Fruit fly (Drosophila melanogaster) whole organism, embryonic: ENCODE measurements around the gene CG34310.

Experiments used
- Ada2b ChIP-seq: fragments of 200-800 bp; sonication (Bioruptor generic); IDR thresholded peaks from 2 replicates; pipeline ENCODE4 v1.3.6; 2022; ENCODE audit warnings: missing biosample characterization, missing genetic modification characterization
- Atf-2 ChIP-seq: fragments of 200-800 bp; sonication (Bioruptor generic); optimal IDR thresholded peaks from 2 replicates; lab custom pipeline; 2016; ENCODE audit warnings: missing biosample characterization, missing genetic modification characterization
- Atf6 ChIP-seq: fragments of 200-800 bp; sonication (Bioruptor generic); IDR thresholded peaks from 2 replicates; pipeline ENCODE4 v1.3.6; 2022; ENCODE audit warnings: missing biosample characterization, missing genetic modification characterization
- CG10321 ChIP-seq: fragments of 200-800 bp; sonication (Bioruptor generic); IDR thresholded peaks from 2 replicates; pipeline ENCODE4 v1.3.6; 2022; ENCODE audit warnings: missing biosample characterization, missing genetic modification characterization
- CG10565 ChIP-seq: fragments of 200-800 bp; sonication (Bioruptor generic); optimal IDR thresholded peaks from 3 replicates; lab custom pipeline; 2016; ENCODE audit warnings: missing biosample characterization, mild to moderate bottlenecking, missing genetic modification characterization
- CG12659 ChIP-seq: fragments of 200-800 bp; sonication (Bioruptor generic); optimal IDR thresholded peaks from 3 replicates; lab custom pipeline; 2017; ENCODE audit warnings: mild to moderate bottlenecking, missing biosample characterization, missing genetic modification reagents, missing genetic modification characterization
- CG15011 ChIP-seq: fragments of 200-800 bp; sonication (Bioruptor generic); optimal IDR thresholded peaks from 3 replicates; lab custom pipeline; 2018; ENCODE audit warnings: missing biosample characterization, mild to moderate bottlenecking, missing genetic modification characterization
- CG15269 ChIP-seq: fragments of 200-800 bp; sonication (Bioruptor generic); optimal IDR thresholded peaks from 2 replicates; lab custom pipeline; 2018; ENCODE audit warnings: missing biosample characterization, mild to moderate bottlenecking, missing genetic modification characterization, moderate library complexity
- CG1602 ChIP-seq: fragments of 200-800 bp; sonication (Bioruptor generic); optimal IDR thresholded peaks from 3 replicates; lab custom pipeline; 2016; ENCODE audit warnings: missing biosample characterization, missing genetic modification characterization
- CG17612 ChIP-seq: fragments of 200-800 bp; sonication (Bioruptor generic); IDR thresholded peaks from 2 replicates; pipeline ENCODE4 v1.3.6; 2022; ENCODE audit warnings: missing biosample characterization, missing genetic modification characterization
- CG2202 ChIP-seq: fragments of 200-800 bp; sonication (Bioruptor generic); optimal IDR thresholded peaks from 2 replicates; lab custom pipeline; 2018; ENCODE audit warnings: missing biosample characterization, mild to moderate bottlenecking, missing genetic modification characterization
- CG2875 ChIP-seq: fragments of 200-800 bp; sonication (Bioruptor generic); optimal IDR thresholded peaks from 2 replicates; lab custom pipeline; 2017; ENCODE audit warnings: missing biosample characterization, mild to moderate bottlenecking, missing genetic modification characterization, missing genetic modification reagents
- CG32767 ChIP-seq: fragments of 200-800 bp; sonication (Bioruptor generic); IDR thresholded peaks from 2 replicates; pipeline ENCODE4 v1.3.6; 2022; ENCODE audit warnings: missing biosample characterization, missing genetic modification characterization
- CG3281 ChIP-seq: fragments of 200-800 bp; sonication (Bioruptor generic); optimal IDR thresholded peaks from 3 replicates; lab custom pipeline; 2017; ENCODE audit warnings: missing biosample characterization, mild to moderate bottlenecking, missing genetic modification characterization
- CG4424 ChIP-seq: fragments of 200-800 bp; sonication (Bioruptor generic); optimal IDR thresholded peaks from 3 replicates; lab custom pipeline; 2016; ENCODE audit warnings: missing biosample characterization, missing genetic modification characterization
- CG6854 ChIP-seq: fragments of 200-800 bp; sonication (Bioruptor generic); optimal IDR thresholded peaks from 3 replicates; lab custom pipeline; 2017; ENCODE audit warnings: missing biosample characterization, mild to moderate bottlenecking, missing genetic modification characterization
- CG7963 ChIP-seq: fragments of 200-800 bp; sonication (Bioruptor generic); IDR thresholded peaks from 3 replicates; pipeline ENCODE4 v1.3.6; 2022; ENCODE audit warnings: missing biosample characterization, missing genetic modification characterization; ENCODE audit not compliant: partially characterized antibody
- CG8359 ChIP-seq: fragments of 200-800 bp; sonication (Bioruptor generic); optimal IDR thresholded peaks from 2 replicates; lab custom pipeline; 2017; ENCODE audit warnings: missing biosample characterization, mild to moderate bottlenecking, missing genetic modification characterization, borderline replicate concordance
- CG8944 ChIP-seq: fragments of 200-800 bp; sonication (Bioruptor generic); optimal IDR thresholded peaks from 3 replicates; lab custom pipeline; 2016; ENCODE audit warnings: missing biosample characterization, missing genetic modification characterization
- CG9727 ChIP-seq: fragments of 200-800 bp; sonication (Bioruptor generic); optimal IDR thresholded peaks from 3 replicates; lab custom pipeline; 2017; ENCODE audit warnings: missing biosample characterization, mild to moderate bottlenecking, missing genetic modification characterization
- D19A ChIP-seq: fragments of 200-800 bp; optimal IDR thresholded peaks from 3 replicates; lab custom pipeline; 2019; ENCODE audit warnings: missing biosample characterization, mild to moderate bottlenecking, missing genetic modification characterization, moderate library complexity
- D19B ChIP-seq: fragments of 200-800 bp; sonication (Bioruptor generic); optimal IDR thresholded peaks from 2 replicates; lab custom pipeline; 2017; ENCODE audit warnings: missing biosample characterization, mild to moderate bottlenecking, missing genetic modification characterization
- Dad ChIP-seq: fragments of 200-800 bp; sonication (Bioruptor generic); optimal IDR thresholded peaks from 3 replicates; lab custom pipeline; 2016; ENCODE audit warnings: missing biosample characterization, missing genetic modification characterization
- Fer2 ChIP-seq: fragments of 200-800 bp; sonication (Bioruptor generic); optimal IDR thresholded peaks from 2 replicates; lab custom pipeline; 2018; ENCODE audit warnings: missing biosample characterization, mild to moderate bottlenecking, missing genetic modification characterization, moderate library complexity
- GATAe ChIP-seq: fragments of 200-800 bp; sonication (Bioruptor generic); conservative IDR thresholded peaks from 2 replicates; pipeline ENCODE4 v1.3.6; 2022; ENCODE audit warnings: missing biosample characterization, missing genetic modification characterization
- Gug ChIP-seq: fragments of 200-800 bp; sonication (Bioruptor generic); IDR thresholded peaks from 4 replicates; pipeline ENCODE4 v1.3.6; 2022; ENCODE audit warnings: missing biosample characterization, missing genetic modification characterization
- H2.0 ChIP-seq: fragments of 200-800 bp; sonication (Bioruptor generic); IDR thresholded peaks from 2 replicates; pipeline ENCODE4 v1.3.6; 2022; ENCODE audit warnings: missing biosample characterization, missing genetic modification characterization
- Lhr ChIP-seq: fragments of 200-800 bp; sonication (Bioruptor generic); optimal IDR thresholded peaks from 3 replicates; lab custom pipeline; 2017; ENCODE audit warnings: mild to moderate bottlenecking, missing biosample characterization, missing genetic modification reagents, missing genetic modification characterization
- Taf1 ChIP-seq: fragments of 200-800 bp; sonication (Bioruptor generic); IDR thresholded peaks from 2 replicates; pipeline ENCODE4 v1.3.6; 2022; ENCODE audit warnings: missing biosample characterization, missing genetic modification characterization
- abd-A ChIP-seq: fragments of 200-800 bp; sonication (Bioruptor generic); optimal IDR thresholded peaks from 3 replicates; lab custom pipeline; 2019; ENCODE audit warnings: missing biosample characterization, mild to moderate bottlenecking, missing genetic modification characterization, moderate library complexity
- az2 ChIP-seq: fragments of 200-800 bp; sonication (Bioruptor generic); optimal IDR thresholded peaks from 3 replicates; lab custom pipeline; 2016; ENCODE audit warnings: missing biosample characterization, missing genetic modification characterization
- caup ChIP-seq: fragments of 200-800 bp; sonication (Bioruptor generic); optimal IDR thresholded peaks from 3 replicates; lab custom pipeline; 2017; ENCODE audit warnings: missing biosample characterization, mild to moderate bottlenecking, missing genetic modification characterization, moderate library complexity; ENCODE audit not compliant: severe bottlenecking
- dm ChIP-seq: fragments of 200-800 bp; sonication (Bioruptor generic); optimal IDR thresholded peaks from 3 replicates; lab custom pipeline; 2016; ENCODE audit warnings: missing biosample characterization, missing genetic modification characterization
- gce ChIP-seq: fragments of 200-800 bp; sonication (Bioruptor generic); IDR thresholded peaks from 3 replicates; pipeline ENCODE4 v1.3.6; 2022; ENCODE audit warnings: missing biosample characterization, missing genetic modification characterization
- ham ChIP-seq: fragments of 200-800 bp; sonication (Bioruptor generic); IDR thresholded peaks from 2 replicates; pipeline ENCODE4 v1.3.6; 2022; ENCODE audit warnings: missing biosample characterization, missing genetic modification characterization
- jigr1 ChIP-seq: fragments of 200-800 bp; sonication (Bioruptor generic); IDR thresholded peaks from 3 replicates; pipeline ENCODE4 v1.3.6; 2022; ENCODE audit warnings: missing biosample characterization, missing genetic modification characterization
- knrl ChIP-seq: fragments of 200-800 bp; sonication (Bioruptor generic); IDR thresholded peaks from 3 replicates; pipeline ENCODE4 v1.3.6; 2022; ENCODE audit warnings: missing biosample characterization, missing genetic modification characterization; ENCODE audit not compliant: partially characterized antibody
- lmd ChIP-seq: fragments of 200-800 bp; sonication (Bioruptor generic); IDR thresholded peaks from 2 replicates; pipeline ENCODE4 v1.3.6; 2022; ENCODE audit warnings: missing biosample characterization, missing genetic modification characterization
- mirr ChIP-seq: fragments of 200-800 bp; sonication (Bioruptor generic); optimal IDR thresholded peaks from 3 replicates; lab custom pipeline; 2018; ENCODE audit warnings: missing biosample characterization, mild to moderate bottlenecking, missing genetic modification characterization
- pan ChIP-seq, 4 experiments: fragments of >200 bp in 3 of 4; fragments of 200-800 bp in 1 of 4; sonication (Bioruptor generic) in 1 of 4; optimal IDR thresholded peaks in 3 of 4; IDR thresholded peaks in 1 of 4; 2 replicates each; pipeline versions ENCODE4 v1.3.6 to Lab custom; 2017 to 2022; ENCODE audit warnings: missing biosample characterization in 2 of 4, missing genetic modification characterization in 2 of 4, mixed read lengths in 1 of 4
- pho ChIP-seq: fragments of 200-800 bp; sonication (Bioruptor generic); optimal IDR thresholded peaks from 2 replicates; lab custom pipeline; 2016; ENCODE audit warnings: missing biosample characterization, missing genetic modification characterization
- schlank ChIP-seq: fragments of 200-800 bp; sonication (Bioruptor generic); optimal IDR thresholded peaks from 2 replicates; lab custom pipeline; 2018; ENCODE audit warnings: missing biosample characterization, mild to moderate bottlenecking, missing genetic modification characterization
- shn ChIP-seq: fragments of 200-800 bp; sonication (Bioruptor generic); optimal IDR thresholded peaks from 3 replicates; lab custom pipeline; 2016; ENCODE audit warnings: missing biosample characterization, missing genetic modification characterization
- so ChIP-seq: fragments of 200-800 bp; sonication (Bioruptor generic); IDR thresholded peaks from 3 replicates; pipeline ENCODE4 v1.3.6; 2022; ENCODE audit warnings: missing biosample characterization, missing genetic modification characterization
- tna ChIP-seq: fragments of 200-800 bp; sonication (Bioruptor generic); IDR thresholded peaks from 2 replicates; pipeline ENCODE4 v1.3.6; 2022; ENCODE audit warnings: missing biosample characterization, missing genetic modification characterization; ENCODE audit not compliant: partially characterized antibody
- z ChIP-seq: fragments of 200-800 bp; sonication (Bioruptor generic); IDR thresholded peaks from 3 replicates; pipeline ENCODE4 v1.3.6; 2022; ENCODE audit warnings: missing biosample characterization, missing genetic modification characterization
- zen ChIP-seq: fragments of 200-800 bp; sonication (Bioruptor generic); optimal IDR thresholded peaks from 3 replicates; lab custom pipeline; 2018; ENCODE audit warnings: missing biosample characterization, mild to moderate bottlenecking, missing genetic modification characterization, moderate library complexity
- zfh1 ChIP-seq: fragments of 200-800 bp; sonication (Bioruptor generic); IDR thresholded peaks from 3 replicates; pipeline ENCODE4 v1.3.6; 2022; ENCODE audit warnings: missing biosample characterization, missing genetic modification characterization

CG34310 gene

dm6 chr2L:6673211-6674012, 9.9 kb downstream of the CG34310 start, which contains the start of gene Spn27A (continued):
- TF ChIP-seq Gug (GFP tag; lab: Robert Waterston, UW), result 0 out of 4 replicates have a peak, but pooled peaks have one; percentile 9
- TF ChIP-seq CG9727 (GFP tag; lab: Kevin White, UChicago), result peak; percentile 46
- TF ChIP-seq Atf6 (GFP tag; lab: Robert Waterston, UW), result no peak; the same call in 1 of the 2 replicates
- no peak for TF ChIP-seq pan (optimal IDR thresholded peaks at IDR 0.05; lab: Kevin White, UChicago)
- TF ChIP-seq pan (GFP tag; optimal IDR thresholded peaks at IDR 0.05 in 1 of 2, IDR thresholded peaks at IDR 0.05 in 1 of 2), result peak in 1 of 2 experiments; percentile 53
- peak; percentile 51 for TF ChIP-seq pho (GFP tag; lab: Kevin White, UChicago)
- no peak for TF ChIP-seq D19A (tag; lab: Kevin White, UChicago)
- TF ChIP-seq CG2875 (GFP tag; lab: Kevin White, UChicago), result peak; percentile 66
- TF ChIP-seq schlank (tag; lab: Kevin White, UChicago), result no peak
- TF ChIP-seq Atf-2 (GFP tag; lab: Kevin White, UChicago), result peak; percentile 32
- 0 out of 3 replicates have a peak, but pooled peaks have one; percentile 31 for TF ChIP-seq so (GFP tag; lab: Robert Waterston, UW)
- no peak for TF ChIP-seq Taf1 (GFP tag; lab: Robert Waterston, UW)
- peak; percentile 54 for TF ChIP-seq Dad
- peak; percentile 70 for TF ChIP-seq az2 (GFP tag; lab: Kevin White, UChicago)
- peak; percentile 20; the same call in 1 of the 2 replicates for TF ChIP-seq CG32767 (GFP tag; lab: Robert Waterston, UW)
- no peak for TF ChIP-seq knrl (GFP tag; lab: Robert Waterston, UW)
- TF ChIP-seq CG15011 (GFP tag; lab: Kevin White, UChicago), result peak; percentile 48
- TF ChIP-seq CG8359 (GFP tag; lab: Kevin White, UChicago), result no peak
- TF ChIP-seq ham (GFP tag; lab: Robert Waterston, UW), result no peak
- TF ChIP-seq GATAe (GFP tag; lab: Robert Waterston, UW), result no peak
- TF ChIP-seq zen, result peak; percentile 50
- TF ChIP-seq CG17612, result no peak
- TF ChIP-seq mirr (GFP tag; lab: Kevin White, UChicago), result peak; percentile 25
- TF ChIP-seq CG6854 (GFP tag; lab: Kevin White, UChicago), result no peak
- TF ChIP-seq Ada2b (GFP tag; lab: Robert Waterston, UW), result peak; percentile 46
- peak; percentile 0 for TF ChIP-seq CG8944 (GFP tag; lab: Kevin White, UChicago)
- TF ChIP-seq shn (GFP tag; lab: Kevin White, UChicago), result no peak
- TF ChIP-seq CG15269 (tag; lab: Kevin White, UChicago), result peak; percentile 79
- 0 out of 3 replicates have a peak, but pooled peaks have one; percentile 44 for TF ChIP-seq gce
- peak; percentile 23 for TF ChIP-seq caup
- TF ChIP-seq tna, result no peak
- 0 out of 3 replicates have a peak, but pooled peaks have one; percentile 3 for TF ChIP-seq zfh1
- peak; percentile 63 for TF ChIP-seq dm (GFP tag; lab: Kevin White, UChicago)
- no peak; the same call in 2 of the 3 replicates for TF ChIP-seq z
- no peak for TF ChIP-seq H2.0 (GFP tag; lab: Robert Waterston, UW)
- peak; percentile 57 for TF ChIP-seq CG4424 (GFP tag; lab: Kevin White, UChicago)
- peak; percentile 29 for TF ChIP-seq Fer2 (tag; lab: Kevin White, UChicago)
- TF ChIP-seq CG3281 (GFP tag; lab: Kevin White, UChicago), result peak; percentile 60
- peak; percentile 63 for TF ChIP-seq CG12659
- TF ChIP-seq CG2202, result no peak
- peak; percentile 54 for TF ChIP-seq Lhr (GFP tag; lab: Kevin White, UChicago)
- peak; percentile 46 for TF ChIP-seq CG1602
- TF ChIP-seq jigr1 (GFP tag; lab: Robert Waterston, UW), result no peak
- TF ChIP-seq CG7963 (GFP tag; lab: Robert Waterston, UW), result no peak
- TF ChIP-seq D19B (GFP tag; lab: Kevin White, UChicago), result peak; percentile 40
- no peak for TF ChIP-seq abd-A (tag; lab: Kevin White, UChicago)
- no peak for TF ChIP-seq CG10321
- no peak for TF ChIP-seq CG10565
- peak; percentile 29; the same call in 1 of the 2 replicates for TF ChIP-seq lmd (GFP tag; lab: Robert Waterston, UW)
